Fruit fly (Drosophila melanogaster) whole organism, embryonic: ENCODE measurements around the gene Hsp83.

ENCODE experiments used
- BEAF-32 ChIP-seq: fragments of 200-800 bp; sonication (Bioruptor generic); optimal IDR thresholded peaks from 3 replicates; lab custom pipeline; 2017; ENCODE audit warnings: missing biosample characterization, missing genetic modification characterization, mild to moderate bottlenecking, moderate library complexity, missing genetic modification reagents
- Bdp1 ChIP-seq: fragments of 200-800 bp; sonication (Bioruptor generic); optimal IDR thresholded peaks from 3 replicates; lab custom pipeline; 2016; ENCODE audit warnings: missing biosample characterization, missing genetic modification characterization
- CG10431 ChIP-seq: fragments of 200-800 bp; sonication (Bioruptor generic); optimal IDR thresholded peaks from 3 replicates; lab custom pipeline; 2018; ENCODE audit warnings: missing biosample characterization, mild to moderate bottlenecking, missing genetic modification characterization
- CG11247 ChIP-seq: fragments of 200-800 bp; sonication (Bioruptor generic); IDR thresholded peaks from 2 replicates; pipeline ENCODE4 v1.3.6; 2022; ENCODE audit warnings: missing biosample characterization, missing genetic modification characterization
- CG13624 ChIP-seq: fragments of 200-800 bp; sonication (Bioruptor generic); optimal IDR thresholded peaks from 2 replicates; lab custom pipeline; 2016; ENCODE audit warnings: missing biosample characterization, missing genetic modification characterization
- CG14014 ChIP-seq: fragments of 200-800 bp; sonication (Bioruptor generic); IDR thresholded peaks from 2 replicates; pipeline ENCODE4 v1.3.6; 2022; ENCODE audit warnings: missing biosample characterization, missing genetic modification characterization
- CG14667 ChIP-seq: fragments of 200-800 bp; sonication (Bioruptor generic); IDR thresholded peaks from 2 replicates; pipeline ENCODE4 v1.3.6; 2022; ENCODE audit warnings: missing biosample characterization, missing genetic modification characterization
- CG14710 ChIP-seq: fragments of 200-800 bp; sonication (Bioruptor generic); optimal IDR thresholded peaks from 3 replicates; lab custom pipeline; 2019; ENCODE audit warnings: missing biosample characterization, mild to moderate bottlenecking, missing genetic modification characterization, moderate library complexity
- CG14860 ChIP-seq: fragments of 200-800 bp; sonication (Bioruptor generic); IDR thresholded peaks from 3 replicates; pipeline ENCODE4 v1.3.6; 2022; ENCODE audit warnings: missing biosample characterization, missing genetic modification characterization; ENCODE audit not compliant: partially characterized antibody
- CG15479 ChIP-seq: fragments of 200-800 bp; sonication (Bioruptor generic); optimal IDR thresholded peaks from 3 replicates; lab custom pipeline; 2019; ENCODE audit warnings: missing biosample characterization, mild to moderate bottlenecking, missing genetic modification characterization, moderate library complexity
- CG17912 ChIP-seq: fragments of 200-800 bp; sonication (Bioruptor generic); optimal IDR thresholded peaks from 2 replicates; lab custom pipeline; 2018; ENCODE audit warnings: missing biosample characterization, mild to moderate bottlenecking, missing genetic modification characterization
- CG3995 ChIP-seq: fragments of 200-800 bp; sonication (Bioruptor generic); optimal IDR thresholded peaks from 3 replicates; lab custom pipeline; 2016; ENCODE audit warnings: missing biosample characterization, missing genetic modification characterization
- CG4617 ChIP-seq: fragments of 200-800 bp; sonication (Bioruptor generic); optimal IDR thresholded peaks from 3 replicates; lab custom pipeline; 2016; ENCODE audit warnings: missing biosample characterization, missing genetic modification characterization, borderline replicate concordance
- CG4730 ChIP-seq: fragments of 200-800 bp; sonication (Bioruptor generic); IDR thresholded peaks from 2 replicates; pipeline ENCODE4 v1.3.6; 2022; ENCODE audit warnings: missing biosample characterization, missing genetic modification characterization
- CG6791 ChIP-seq: fragments of 200-800 bp; sonication (Bioruptor generic); IDR thresholded peaks from 3 replicates; pipeline ENCODE4 v1.3.6; 2022; ENCODE audit warnings: missing biosample characterization, missing genetic modification characterization; ENCODE audit not compliant: partially characterized antibody
- CG8281 ChIP-seq: fragments of 200-800 bp; sonication (Bioruptor generic); optimal IDR thresholded peaks from 2 replicates; lab custom pipeline; 2018; ENCODE audit warnings: missing biosample characterization, mild to moderate bottlenecking, missing genetic modification characterization, moderate library complexity
- CG9797 ChIP-seq: fragments of 200-800 bp; sonication (Bioruptor generic); optimal IDR thresholded peaks from 3 replicates; lab custom pipeline; 2018; ENCODE audit warnings: missing biosample characterization, mild to moderate bottlenecking, missing genetic modification characterization
- CTCF ChIP-seq: fragments of 200-800 bp; sonication (Bioruptor generic); optimal IDR thresholded peaks from 2 replicates; lab custom pipeline; 2017; ENCODE audit warnings: missing biosample characterization, mild to moderate bottlenecking, missing genetic modification characterization, moderate library complexity
- CkIIα-i1 ChIP-seq: fragments of 200-800 bp; sonication (Bioruptor generic); IDR thresholded peaks from 2 replicates; pipeline ENCODE4 v1.3.6; 2022; ENCODE audit warnings: missing biosample characterization, missing genetic modification characterization
- CoRest ChIP-seq: fragments of 200-800 bp; sonication (Bioruptor generic); optimal IDR thresholded peaks from 3 replicates; lab custom pipeline; 2018; ENCODE audit warnings: missing biosample characterization, mild to moderate bottlenecking, missing genetic modification characterization, moderate library complexity
- Dfd ChIP-seq, 2 experiments: fragments of >200 bp; optimal IDR thresholded peaks; 2 replicates each; lab custom pipeline; 2017; ENCODE audit warnings: missing biosample characterization in 2 of 2, missing genetic modification characterization in 2 of 2
- E2f2 ChIP-seq: fragments of 200-800 bp; sonication (Bioruptor generic); IDR thresholded peaks from 2 replicates; pipeline ENCODE4 v1.3.6; 2022; ENCODE audit warnings: missing biosample characterization, missing genetic modification characterization
- Fer1 ChIP-seq: fragments of 200-800 bp; sonication (Bioruptor generic); optimal IDR thresholded peaks from 2 replicates; lab custom pipeline; 2017; ENCODE audit warnings: missing biosample characterization, mild to moderate bottlenecking, missing genetic modification characterization
- MBD-R2 ChIP-seq: fragments of 200-800 bp; sonication (Bioruptor generic); IDR thresholded peaks from 2 replicates; pipeline ENCODE4 v1.3.6; 2022; ENCODE audit warnings: missing biosample characterization, missing genetic modification characterization
- MESR4 ChIP-seq: fragments of 200-800 bp; sonication (Bioruptor generic); optimal IDR thresholded peaks from 2 replicates; lab custom pipeline; 2018; ENCODE audit warnings: missing biosample characterization, mild to moderate bottlenecking, missing genetic modification characterization, moderate library complexity
- Max ChIP-seq: fragments of 200-800 bp; sonication (Bioruptor generic); optimal IDR thresholded peaks from 2 replicates; lab custom pipeline; 2016; ENCODE audit warnings: missing biosample characterization, mild to moderate bottlenecking, missing genetic modification characterization
- Myb ChIP-seq: fragments of 200-800 bp; sonication (Bioruptor generic); optimal IDR thresholded peaks from 2 replicates; lab custom pipeline; 2016; ENCODE audit warnings: missing biosample characterization, missing genetic modification characterization
- NK7.1 ChIP-seq: fragments of 200-800 bp; sonication (Bioruptor generic); optimal IDR thresholded peaks from 3 replicates; lab custom pipeline; 2016; ENCODE audit warnings: missing biosample characterization, missing genetic modification characterization
- Rfx ChIP-seq: fragments of 200-800 bp; sonication (Bioruptor generic); IDR thresholded peaks from 2 replicates; pipeline ENCODE4 v1.3.6; 2022; ENCODE audit warnings: missing biosample characterization, missing genetic modification characterization
- Six4 ChIP-seq: fragments of 200-800 bp; sonication (Bioruptor generic); optimal IDR thresholded peaks from 2 replicates; lab custom pipeline; 2016; ENCODE audit warnings: missing biosample characterization, missing genetic modification characterization
- Sry-δ ChIP-seq: fragments of 200-800 bp; sonication (Bioruptor generic); optimal IDR thresholded peaks from 2 replicates; lab custom pipeline; 2016; ENCODE audit warnings: missing biosample characterization, missing genetic modification characterization
- YL-1 ChIP-seq: fragments of 200-800 bp; sonication (Bioruptor generic); optimal IDR thresholded peaks from 3 replicates; lab custom pipeline; 2017; ENCODE audit warnings: missing biosample characterization, mild to moderate bottlenecking, missing genetic modification characterization
- abd-A ChIP-seq: fragments of 200-800 bp; sonication (Bioruptor generic); optimal IDR thresholded peaks from 3 replicates; lab custom pipeline; 2019; ENCODE audit warnings: missing biosample characterization, mild to moderate bottlenecking, missing genetic modification characterization, moderate library complexity
- bcd ChIP-seq: fragments of 200-800 bp; sonication (Bioruptor generic); optimal IDR thresholded peaks from 2 replicates; lab custom pipeline; 2017; ENCODE audit warnings: missing biosample characterization, mild to moderate bottlenecking, missing genetic modification characterization
- gfzf ChIP-seq: fragments of 200-800 bp; sonication (Bioruptor generic); optimal IDR thresholded peaks from 2 replicates; lab custom pipeline; 2016; ENCODE audit warnings: missing biosample characterization, mild to moderate bottlenecking, missing genetic modification characterization, moderate library complexity
- pita ChIP-seq: fragments of 200-800 bp; sonication (Bioruptor generic); optimal IDR thresholded peaks from 2 replicates; lab custom pipeline; 2017; ENCODE audit warnings: missing biosample characterization, mild to moderate bottlenecking, missing genetic modification characterization
- pzg ChIP-seq: fragments of 200-800 bp; sonication (Bioruptor generic); optimal IDR thresholded peaks from 3 replicates; lab custom pipeline; 2018; ENCODE audit warnings: missing biosample characterization, mild to moderate bottlenecking, missing genetic modification characterization, moderate library complexity
- sens-2 ChIP-seq: fragments of 200-800 bp; sonication (Bioruptor generic); IDR thresholded peaks from 2 replicates; pipeline ENCODE4 v1.3.6; 2022; ENCODE audit warnings: missing biosample characterization, missing genetic modification characterization
- stwl ChIP-seq: fragments of 200-800 bp; sonication (Bioruptor generic); optimal IDR thresholded peaks from 3 replicates; lab custom pipeline; 2018; ENCODE audit warnings: missing biosample characterization, mild to moderate bottlenecking, missing genetic modification characterization, moderate library complexity
- trem ChIP-seq: fragments of 200-800 bp; optimal IDR thresholded peaks from 3 replicates; lab custom pipeline; 2019; ENCODE audit warnings: missing biosample characterization, mild to moderate bottlenecking, missing genetic modification characterization, moderate library complexity
- vfl ChIP-seq: fragments of 200-800 bp; sonication (Bioruptor generic); optimal IDR thresholded peaks from 2 replicates; lab custom pipeline; 2016; ENCODE audit warnings: missing biosample characterization, missing genetic modification characterization
- zen ChIP-seq: fragments of 200-800 bp; sonication (Bioruptor generic); optimal IDR thresholded peaks from 3 replicates; lab custom pipeline; 2018; ENCODE audit warnings: missing biosample characterization, mild to moderate bottlenecking, missing genetic modification characterization, moderate library complexity

Hsp83 gene

DNA sequence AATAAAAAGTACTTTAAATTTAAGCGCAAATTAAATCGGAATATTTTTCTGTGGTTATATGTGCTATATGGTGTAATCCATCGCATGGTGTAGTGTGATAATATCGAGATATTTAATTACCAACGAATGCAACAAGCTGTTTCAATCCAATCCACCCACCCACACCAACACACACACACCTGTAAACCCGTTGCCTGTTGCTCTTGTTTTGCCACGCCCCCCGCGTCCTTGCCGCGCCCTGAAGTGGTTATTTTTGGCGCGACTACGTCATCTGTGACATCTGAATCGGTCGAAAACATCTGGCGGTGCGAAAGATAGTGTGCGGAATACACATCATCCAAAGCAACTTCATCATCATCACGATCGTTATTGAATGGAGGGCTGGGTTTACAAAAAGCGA, 27.4 kb upstream of the Hsp83 start (continued):
- no peak for TF ChIP-seq NK7.1 (GFP tag; lab: Kevin White, UChicago)
- no peak for TF ChIP-seq CG14014 (GFP tag; lab: Robert Waterston, UW)
- no peak for TF ChIP-seq CG17912 (GFP tag; lab: Kevin White, UChicago)
- TF ChIP-seq CG6791 (GFP tag; lab: Robert Waterston, UW) = no peak

DNA sequence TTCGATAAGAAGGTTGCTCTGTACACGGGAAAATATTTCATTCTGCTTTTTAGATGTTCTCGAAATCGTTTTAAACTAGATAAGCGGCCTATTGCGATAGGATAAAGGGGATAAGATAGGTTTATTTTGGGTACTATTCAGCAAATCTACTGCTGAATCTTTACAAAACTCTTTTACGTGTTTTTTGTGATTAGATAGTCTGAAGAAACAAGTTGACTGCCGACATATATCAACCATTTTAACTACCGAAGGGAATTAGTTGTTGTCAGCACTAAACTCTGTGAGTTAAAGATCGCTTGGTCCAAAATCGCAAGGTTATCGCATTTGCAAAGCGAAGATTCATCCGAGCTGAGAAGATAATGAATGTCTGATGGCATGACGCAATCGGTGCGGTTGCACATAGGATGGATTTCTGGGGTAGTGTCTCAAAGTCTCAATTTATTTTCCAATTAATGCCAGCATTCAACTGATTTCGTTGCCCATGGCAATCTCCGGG, 26.5 kb upstream of the Hsp83 start, which contains the start of gene Asciz:
Gene Asciz, minus strand, starts transcription at position 51 of the 496 bp plus-strand sequence.
- TF ChIP-seq CG15479 (GFP tag; lab: Kevin White, UChicago) (peak; percentile 4), zen (tag; lab: Kevin White, UChicago) (no peak), Rfx (GFP tag; lab: Robert Waterston, UW) (peak; percentile 28; the same call in 1 of the 2 replicates)
- TF ChIP-seq, all 482 proteins: peak for 2

DNA sequence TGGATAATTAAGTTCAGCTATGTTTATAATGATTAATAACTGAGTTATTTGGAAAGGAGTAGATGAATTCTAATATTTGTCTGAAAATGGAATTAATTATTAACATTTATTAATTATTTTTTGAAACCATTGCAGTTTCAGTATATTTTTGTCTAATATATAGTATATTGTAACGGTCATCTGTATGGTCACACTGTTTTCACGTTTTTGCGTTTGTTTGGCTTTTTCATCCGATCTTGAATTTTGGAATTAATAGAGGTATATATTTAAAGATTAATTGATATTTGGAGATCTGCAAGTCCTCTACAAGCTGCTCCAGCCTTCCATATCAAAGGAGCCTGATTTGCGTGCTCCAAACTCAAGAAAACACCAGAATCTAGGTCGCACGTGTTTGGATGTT, 23.7 kb upstream of the Hsp83 start, which contains the start of the genes CG32278 and CG32281:
Gene CG32278, plus strand, starts transcription at position 180 of the 400 bp plus-strand sequence.
Gene CG32281, plus strand, starts transcription at position 269 of the 400 bp plus-strand sequence.
- TF ChIP-seq Myb (GFP tag; lab: Kevin White, UChicago) (peak; percentile 7), Fer1 (GFP tag; lab: Kevin White, UChicago) (no peak), trem (tag; lab: Kevin White, UChicago) (peak; percentile 41), Sry-δ (GFP tag; lab: Kevin White, UChicago) (no peak), CG13624 (no peak), Max (GFP tag; lab: Kevin White, UChicago) (peak; percentile 9), MESR4 (GFP tag; lab: Kevin White, UChicago) (peak; percentile 47), pzg (peak; percentile 9), CkIIα-i1 (GFP tag; lab: Robert Waterston, UW) (no peak), E2f2 (no peak; the same call in 1 of the 2 replicates), abd-A (tag; lab: Kevin White, UChicago) (no peak), vfl (GFP tag; lab: Kevin White, UChicago) (no peak), CG9797 (GFP tag; lab: Kevin White, UChicago) (peak; percentile 52), Six4 (GFP tag; lab: Kevin White, UChicago) (no peak), CG14667 (GFP tag; lab: Robert Waterston, UW) (no peak), CG10431 (GFP tag; lab: Kevin White, UChicago) (no peak), BEAF-32 (peak; percentile 11), Bdp1 (GFP tag; lab: Kevin White, UChicago) (no peak), CG14860 (GFP tag; lab: Robert Waterston, UW) (no peak), CTCF (GFP tag; lab: Kevin White, UChicago) (no peak), bcd (GFP tag; lab: Kevin White, UChicago) (no peak), CG4617 (GFP tag; lab: Kevin White, UChicago) (peak; percentile 28), stwl (tag; lab: Kevin White, UChicago) (peak; percentile 41), CG11247 (GFP tag; lab: Robert Waterston, UW) (no peak), sens-2 (GFP tag; lab: Robert Waterston, UW) (no peak), Dfd (GFP tag; optimal IDR thresholded peaks at IDR 0.05; lab: Kevin White, UChicago) (no peak), MBD-R2 (peak; percentile 19; the same call in 1 of the 2 replicates), pita (GFP tag; lab: Kevin White, UChicago) (no peak), CG3995 (GFP tag; lab: Kevin White, UChicago) (peak; percentile 67), gfzf (GFP tag; lab: Kevin White, UChicago) (peak; percentile 54), YL-1 (GFP tag; lab: Kevin White, UChicago) (peak; percentile 40), CG8281 (no peak), CG4730 (no peak), CoRest (no peak), CG14710 (tag; lab: Kevin White, UChicago) (peak; percentile 18)
